Worm (Caenorhabditis elegans) whole organism, midembryonic: Measurements from ENCODE around the gene Y48E1C.4.

Source experiments
- T22C8.4 ChIP-seq: fragments of 200-800 bp; sonication (Bioruptor generic); IDR thresholded peaks from 2 replicates; pipeline ENCODE4 v1.3.6; 2022; ENCODE audit warnings: missing genetic modification characterization, missing compliant biosample characterization
- cog-1 ChIP-seq: sonication (generic microtip); optimal IDR thresholded peaks from 2 replicates; lab custom pipeline; 2016; ENCODE audit warnings: missing genetic modification characterization, missing compliant biosample characterization
- flt-1 ChIP-seq: fragments of 200-800 bp; sonication (Bioruptor generic); IDR thresholded peaks from 2 replicates; pipeline ENCODE4 v1.3.6; 2022; ENCODE audit warnings: missing genetic modification characterization, missing compliant biosample characterization
- klf-2 ChIP-seq: fragments of 200-800 bp; sonication (Bioruptor generic); conservative IDR thresholded peaks from 2 replicates; pipeline ENCODE4 v1.3.6; 2022; ENCODE audit warnings: missing genetic modification reagents, missing genetic modification characterization, missing compliant biosample characterization
- med-1 ChIP-seq: sonication (generic microtip); optimal IDR thresholded peaks from 2 replicates; lab custom pipeline; 2017; ENCODE audit warnings: missing genetic modification characterization, mild to moderate bottlenecking, missing compliant biosample characterization, antibody characterized with exemption, missing genetic modification reagents; ENCODE audit not compliant: insufficient read depth
- ref-1 ChIP-seq: fragments of 200-800 bp; sonication (Bioruptor generic); conservative IDR thresholded peaks from 2 replicates; pipeline ENCODE4 v1.3.6; 2022; ENCODE audit warnings: missing genetic modification reagents, missing genetic modification characterization, missing compliant biosample characterization
- tab-1 ChIP-seq: fragments of 200-800 bp; sonication (Bioruptor generic); IDR thresholded peaks from 2 replicates; pipeline ENCODE4 v1.3.6; 2022; ENCODE audit warnings: missing genetic modification characterization, missing compliant biosample characterization
- ztf-23 ChIP-seq: fragments of 200-800 bp; sonication (Bioruptor generic); IDR thresholded peaks from 2 replicates; pipeline ENCODE4 v1.3.6; 2022; ENCODE audit warnings: missing genetic modification reagents, missing genetic modification characterization, missing compliant biosample characterization
- ztf-29 ChIP-seq: fragments of 200-800 bp; sonication (Bioruptor generic); IDR thresholded peaks from 2 replicates; pipeline ENCODE4 v1.3.6; 2022; ENCODE audit warnings: missing genetic modification reagents, missing genetic modification characterization, missing compliant biosample characterization

Y48E1C.4 gene

DNA sequence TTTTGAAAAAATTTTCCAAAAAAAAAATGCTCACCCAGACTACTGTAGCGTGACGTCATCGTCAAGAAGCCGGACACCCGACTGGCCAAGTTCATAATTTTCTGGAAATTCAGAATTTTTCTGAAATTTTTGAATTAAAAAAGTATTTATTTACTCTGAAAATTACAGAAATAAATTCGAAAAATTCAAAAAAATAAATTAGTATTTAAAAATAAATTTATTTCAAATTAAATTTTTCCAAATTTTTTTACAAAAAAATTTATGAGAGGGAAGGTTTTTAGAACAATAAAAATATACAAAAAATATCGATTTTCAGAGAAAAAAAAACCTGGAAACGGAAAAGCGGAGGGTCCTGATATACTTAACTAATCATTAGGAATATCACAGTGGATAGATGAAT is at the start of gene Y48E1C.4:
Gene Y48E1C.4, minus strand, starts transcription at position 101 of the 400 bp plus-strand sequence.
- TF ChIP-seq med-1 (GFP tag; lab: Kevin White, UChicago) (no peak), T22C8.4 (GFP tag; lab: Robert Waterston, UW) (no peak), tab-1 (GFP tag; lab: Robert Waterston, UW) (no peak), cog-1 (tag; lab: Kevin White, UChicago) (no peak), ztf-29 (GFP tag; lab: Robert Waterston, UW) (no peak), klf-2 (GFP tag; lab: Robert Waterston, UW) (no peak), ztf-23 (GFP tag; lab: Robert Waterston, UW) (no peak), ref-1 (GFP tag; lab: Robert Waterston, UW) (no peak), flt-1 (GFP tag; lab: Robert Waterston, UW) (no peak)

DNA sequence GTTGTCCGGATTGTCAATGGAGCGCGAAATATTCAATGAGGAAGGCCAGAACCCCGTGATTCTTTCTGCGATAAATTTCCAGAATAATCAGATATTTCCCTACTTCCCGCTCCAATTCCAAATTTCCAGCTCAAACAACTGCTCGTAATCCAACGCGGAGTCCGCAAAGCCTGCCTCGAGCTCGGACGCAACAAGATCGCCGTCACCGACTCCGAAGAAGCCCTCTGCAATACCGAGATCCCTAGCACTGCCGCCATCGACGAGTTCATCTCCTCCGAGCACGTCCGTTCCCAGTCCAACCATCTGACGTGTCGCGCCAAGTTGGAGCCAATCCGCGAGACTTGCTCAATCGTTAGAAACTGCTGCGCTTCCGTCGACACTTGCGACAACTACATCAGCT is 48.5 kb upstream of the Y48E1C.4 start:
- TF ChIP-seq klf-2 (GFP tag; lab: Robert Waterston, UW) (no peak), ref-1 (GFP tag; lab: Robert Waterston, UW) (no peak), med-1 (GFP tag; lab: Kevin White, UChicago) (no peak), ztf-29 (GFP tag; lab: Robert Waterston, UW) (no peak), tab-1 (GFP tag; lab: Robert Waterston, UW) (no peak), ztf-23 (GFP tag; lab: Robert Waterston, UW) (no peak), T22C8.4 (GFP tag; lab: Robert Waterston, UW) (no peak), flt-1 (GFP tag; lab: Robert Waterston, UW) (no peak), cog-1 (tag; lab: Kevin White, UChicago) (no peak)

- TF ChIP-seq tab-1 (GFP tag; lab: Robert Waterston, UW): no peak
- no peak for TF ChIP-seq klf-2 (GFP tag; lab: Robert Waterston, UW)
- no peak for TF ChIP-seq ztf-23 (GFP tag; lab: Robert Waterston, UW)
- TF ChIP-seq med-1 (GFP tag; lab: Kevin White, UChicago): no peak
- no peak for TF ChIP-seq ref-1 (GFP tag; lab: Robert Waterston, UW)
- no peak for TF ChIP-seq cog-1 (tag; lab: Kevin White, UChicago)
- TF ChIP-seq ztf-29 (GFP tag; lab: Robert Waterston, UW): no peak
- TF ChIP-seq T22C8.4 (GFP tag; lab: Robert Waterston, UW): no peak
- TF ChIP-seq flt-1 (GFP tag; lab: Robert Waterston, UW): no peak
These were observed 47.5 kb upstream of the Y48E1C.4 start for ce11 chrII:13484108-13484507.

DNA sequence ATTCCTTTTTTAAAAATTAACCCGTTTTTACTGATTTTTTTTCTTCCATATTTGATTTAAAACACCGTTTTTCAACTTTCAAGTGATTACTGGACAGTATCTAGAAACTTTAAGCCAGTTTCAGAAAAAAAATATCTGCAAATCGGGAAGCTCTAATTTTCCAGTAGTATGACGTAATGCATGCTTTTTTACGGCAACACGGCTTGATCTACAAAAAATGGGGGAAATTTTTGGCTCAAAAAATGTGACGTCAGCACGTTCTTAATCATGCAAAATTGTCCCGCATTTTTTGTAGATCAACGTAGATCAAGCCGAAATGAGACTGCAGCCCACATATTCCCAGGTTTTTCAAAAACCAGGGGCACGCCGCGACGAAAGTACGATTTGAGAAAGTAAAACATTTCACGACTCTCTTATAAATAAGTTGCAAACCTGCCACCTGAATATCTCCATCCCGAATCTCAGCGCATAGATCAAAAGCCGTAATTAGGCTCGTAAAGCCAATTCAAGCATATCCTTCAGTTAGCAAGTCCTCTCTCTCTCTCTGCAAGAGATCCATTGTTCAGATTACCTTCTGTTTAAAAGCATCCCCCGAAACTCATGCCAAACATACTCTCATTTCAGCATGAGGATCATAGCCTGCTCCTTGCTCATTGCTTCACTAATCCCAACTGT is 45.3 kb upstream of the Y48E1C.4 start, which contains the start of gene E01G4.6:
Gene E01G4.6, plus strand, starts transcription at position 625 of the 675 bp plus-strand sequence.
- TF ChIP-seq ztf-29 (GFP tag; lab: Robert Waterston, UW) (no peak), cog-1 (tag; lab: Kevin White, UChicago) (no peak), tab-1 (GFP tag; lab: Robert Waterston, UW) (no peak), flt-1 (GFP tag; lab: Robert Waterston, UW) (no peak)

- no peak for TF ChIP-seq ztf-29 (GFP tag; lab: Robert Waterston, UW)
- no peak for TF ChIP-seq ref-1 (GFP tag; lab: Robert Waterston, UW)
- TF ChIP-seq cog-1 (tag; lab: Kevin White, UChicago): no peak
- no peak for TF ChIP-seq med-1 (GFP tag; lab: Kevin White, UChicago)
- TF ChIP-seq ztf-23 (GFP tag; lab: Robert Waterston, UW): no peak
- TF ChIP-seq T22C8.4 (GFP tag; lab: Robert Waterston, UW): no peak
- TF ChIP-seq flt-1 (GFP tag; lab: Robert Waterston, UW): no peak
- TF ChIP-seq tab-1 (GFP tag; lab: Robert Waterston, UW): no peak
- TF ChIP-seq klf-2 (GFP tag; lab: Robert Waterston, UW): no peak
These were observed 42.8 kb upstream of the Y48E1C.4 start for ce11 chrII:13479424-13479823.

DNA sequence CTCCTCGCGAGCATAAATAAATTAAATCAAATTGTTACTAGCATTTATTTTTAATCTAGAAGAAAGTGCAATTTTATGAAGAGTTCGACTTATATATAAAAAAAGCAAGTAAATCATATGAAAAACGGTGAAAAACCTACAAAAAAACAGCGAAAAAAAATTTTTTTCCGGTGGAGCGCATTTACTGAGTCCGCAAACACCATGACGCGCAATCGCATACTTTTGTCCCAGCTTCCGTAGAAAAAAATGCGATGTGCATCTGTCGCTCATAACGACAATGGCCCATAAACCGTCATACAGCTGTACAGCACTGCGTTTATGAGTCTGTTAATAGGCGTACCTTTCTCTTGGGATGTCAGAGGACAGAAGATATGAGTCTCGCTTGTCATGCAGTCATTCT is 40.6 kb upstream of the Y48E1C.4 start:
- TF ChIP-seq T22C8.4 (GFP tag; lab: Robert Waterston, UW): no peak
- TF ChIP-seq ztf-23 (GFP tag; lab: Robert Waterston, UW): no peak
- no peak for TF ChIP-seq tab-1 (GFP tag; lab: Robert Waterston, UW)
- no peak for TF ChIP-seq cog-1 (tag; lab: Kevin White, UChicago)
- no peak for TF ChIP-seq med-1 (GFP tag; lab: Kevin White, UChicago)
- no peak for TF ChIP-seq klf-2 (GFP tag; lab: Robert Waterston, UW)
- TF ChIP-seq ref-1 (GFP tag; lab: Robert Waterston, UW): no peak
- no peak; the same call in 1 of the 2 replicates for TF ChIP-seq ztf-29 (GFP tag; lab: Robert Waterston, UW)
- TF ChIP-seq flt-1 (GFP tag; lab: Robert Waterston, UW): no peak

ce11 chrII:13472101-13472500 is 35.5 kb upstream of the Y48E1C.4 start, which contains the start of gene E01G4.5:
E01G4.5 (plus strand) TSS chrII:13472401.
- TF ChIP-seq ztf-29 (GFP tag; lab: Robert Waterston, UW) (no peak), cog-1 (tag; lab: Kevin White, UChicago) (no peak)

DNA sequence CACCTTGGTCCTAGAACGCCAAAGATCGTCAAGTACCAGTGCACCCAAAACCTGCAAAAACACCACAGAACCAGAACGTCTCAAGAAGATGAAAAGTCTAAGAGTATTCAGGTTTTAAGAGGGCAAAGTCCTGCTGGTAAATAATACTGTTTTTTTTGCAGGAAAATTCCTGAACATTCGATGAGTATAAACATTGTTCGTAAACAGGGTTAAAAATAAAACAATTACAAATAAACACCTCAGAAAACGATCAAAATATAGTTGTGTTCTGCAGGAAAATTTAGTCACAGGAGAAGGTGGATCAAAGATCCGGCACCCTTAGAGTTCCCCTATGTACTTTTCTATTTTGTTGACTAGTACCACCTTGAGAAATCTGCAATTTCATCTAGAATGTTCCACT is 34.0 kb upstream of the Y48E1C.4 start:
- TF ChIP-seq klf-2 (GFP tag; lab: Robert Waterston, UW) (no peak), med-1 (GFP tag; lab: Kevin White, UChicago) (no peak), flt-1 (GFP tag; lab: Robert Waterston, UW) (no peak), cog-1 (tag; lab: Kevin White, UChicago) (no peak), ztf-23 (GFP tag; lab: Robert Waterston, UW) (no peak), ztf-29 (GFP tag; lab: Robert Waterston, UW) (no peak), T22C8.4 (GFP tag; lab: Robert Waterston, UW) (no peak), ref-1 (GFP tag; lab: Robert Waterston, UW) (no peak), tab-1 (GFP tag; lab: Robert Waterston, UW) (no peak)
